Worm (Caenorhabditis elegans): ENCODE results near the gene set-3.
A peak's percentile ranks its signal among the peaks of the same experiment; 100 is the strongest.

Gene set-3

ce11 chrIII:9662266-9662959 lies 32.0 kb downstream of the set-3 start (continued):
- TF ChIP-seq ztf-4 (tag; optimal IDR thresholded peaks at IDR 0.05) (no peak), unc-39 (tag; optimal IDR thresholded peaks at IDR 0.05) (no peak), sem-4 (tag; optimal IDR thresholded peaks at IDR 0.05) (peak; percentile 21), blmp-1 (tag; optimal IDR thresholded peaks at IDR 0.05; ENCODE audit: insufficient read depth) (no peak), lin-39 (tag; optimal IDR thresholded peaks at IDR 0.05) (no peak), gmeb-1 (tag; optimal IDR thresholded peaks at IDR 0.05) (no peak), nhr-77 (tag; optimal IDR thresholded peaks at IDR 0.05) (no peak), nhr-6 (tag; optimal IDR thresholded peaks at IDR 0.05) (no peak), lin-13 (GFP tag; optimal IDR thresholded peaks at IDR 0.05) (no peak), egl-27 (tag; optimal IDR thresholded peaks at IDR 0.05) (no peak), fos-1 (tag; optimal IDR thresholded peaks at IDR 0.05) (no peak), snpc-4 (tag; optimal IDR thresholded peaks at IDR 0.05) (no peak)

- TF ChIP-seq sem-4 (tag; optimal IDR thresholded peaks at IDR 0.05) (peak; percentile 63), sma-9 (GFP tag; optimal IDR thresholded peaks at IDR 0.05) (peak; percentile 71), sma-9 (tag; optimal IDR thresholded peaks at IDR 0.05) (no peak), C34F6.9 (tag; optimal IDR thresholded peaks at IDR 0.05) (no peak)
These were observed 33.3 kb downstream of the set-3 start for ce11 chrIII:9661119-9661518.

ce11 chrIII:9658569-9658968 lies 35.8 kb downstream of the set-3 start:
- TF ChIP-seq sma-9 (GFP tag; optimal IDR thresholded peaks at IDR 0.05) (peak; percentile 35), sma-9 (tag; optimal IDR thresholded peaks at IDR 0.05) (no peak), skn-1 (tag; optimal IDR thresholded peaks at IDR 0.05) (no peak)

ce11 chrIII:9655802-9656201 lies 38.6 kb downstream of the set-3 start, which contains the start of gene C15H7.4:
C15H7.4 (minus strand) TSS chrIII:9655902.
- TF ChIP-seq nhr-25 (tag; optimal IDR thresholded peaks at IDR 0.05) (no peak), nhr-10 (tag; optimal IDR thresholded peaks at IDR 0.05) (no peak), ztf-4 (tag; optimal IDR thresholded peaks at IDR 0.05) (no peak), ceh-16 (tag; optimal IDR thresholded peaks at IDR 0.05) (no peak), nhr-129 (tag; optimal IDR thresholded peaks at IDR 0.05) (no peak), nhr-6 (tag; optimal IDR thresholded peaks at IDR 0.05) (no peak), elt-3 (tag; optimal IDR thresholded peaks at IDR 0.05) (no peak), sem-4 (tag; optimal IDR thresholded peaks at IDR 0.05) (no peak), aly-2 (tag; optimal IDR thresholded peaks at IDR 0.05) (no peak), alr-1 (tag; optimal IDR thresholded peaks at IDR 0.05) (no peak), gmeb-1 (tag; optimal IDR thresholded peaks at IDR 0.05) (no peak), sma-3 (GFP tag; optimal IDR thresholded peaks at IDR 0.05) (no peak), ztf-11 (tag; optimal IDR thresholded peaks at IDR 0.05) (no peak), egl-27 (tag; optimal IDR thresholded peaks at IDR 0.05) (no peak), mab-5 (tag; optimal IDR thresholded peaks at IDR 0.05) (no peak)

- TF ChIP-seq nhr-6 (tag; optimal IDR thresholded peaks at IDR 0.05): no peak
- TF ChIP-seq C34F6.9 (tag; optimal IDR thresholded peaks at IDR 0.05): no peak
- TF ChIP-seq sma-9 (GFP tag; optimal IDR thresholded peaks at IDR 0.05): no peak
- no peak for TF ChIP-seq sma-9 (tag; optimal IDR thresholded peaks at IDR 0.05)
- no peak for TF ChIP-seq nhr-11 (tag; optimal IDR thresholded peaks at IDR 0.05)
- no peak for TF ChIP-seq alr-1 (tag; optimal IDR thresholded peaks at IDR 0.05)
These were observed 42.5 kb downstream of the set-3 start, which contains the start of gene C15H7.3 for ce11 chrIII:9651871-9652270. C15H7.3 (minus strand) TSS chrIII:9651971.

ce11 chrIII:9646440-9647021 lies 47.8 kb downstream of the set-3 start:
- TF ChIP-seq R02D3.7 (tag; optimal IDR thresholded peaks at IDR 0.05) (no peak), elt-1 (tag; optimal IDR thresholded peaks at IDR 0.05) (peak; percentile 42), nhr-77 (tag; optimal IDR thresholded peaks at IDR 0.05) (no peak), elt-3 (tag; optimal IDR thresholded peaks at IDR 0.05) (no peak), nhr-21 (tag; optimal IDR thresholded peaks at IDR 0.05) (peak; percentile 82), blmp-1 (tag; optimal IDR thresholded peaks at IDR 0.05; ENCODE audit: insufficient read depth) (peak; percentile 83), snpc-4 (tag; optimal IDR thresholded peaks at IDR 0.05) (no peak), ztf-11 (tag; optimal IDR thresholded peaks at IDR 0.05) (no peak), ama-1 (optimal IDR thresholded peaks at IDR 0.05) (no peak), fos-1 (tag; optimal IDR thresholded peaks at IDR 0.05) (peak; percentile 41), sem-4 (tag; optimal IDR thresholded peaks at IDR 0.05) (peak; percentile 21), lin-39 (tag; optimal IDR thresholded peaks at IDR 0.05) (no peak), sma-9 (GFP tag; optimal IDR thresholded peaks at IDR 0.05) (peak; percentile 50), sma-9 (tag; optimal IDR thresholded peaks at IDR 0.05) (no peak), F13H6.1 (tag; optimal IDR thresholded peaks at IDR 0.05) (no peak), egl-27 (tag; optimal IDR thresholded peaks at IDR 0.05) (peak; percentile 79)
